Worm (Caenorhabditis elegans) whole organism, mixed stage, embryonic: ENCODE data around the gene F21C10.19.

Source experiments
- blmp-1 ChIP-seq: fragments of 150-350 bp; optimal IDR thresholded peaks from 2 replicates; lab custom pipeline; 2014; ENCODE audit warnings: missing biosample characterization, missing genetic modification characterization
- elt-1 ChIP-seq: sonication (generic microtip); optimal IDR thresholded peaks from 2 replicates; lab custom pipeline; 2017; ENCODE audit warnings: missing genetic modification characterization, mild to moderate bottlenecking, missing compliant biosample characterization, antibody characterized with exemption, moderate library complexity, borderline replicate concordance; ENCODE audit not compliant: insufficient read depth
- hlh-1 ChIP-seq: fragments of 150-350 bp; optimal IDR thresholded peaks from 2 replicates; lab custom pipeline; 2014; ENCODE audit warnings: missing biosample characterization, missing genetic modification reagents, missing genetic modification characterization
- nhr-28 ChIP-seq: fragments of 150-350 bp; optimal IDR thresholded peaks from 2 replicates; lab custom pipeline; 2014; ENCODE audit warnings: missing biosample characterization, missing genetic modification characterization
- unc-39 ChIP-seq: fragments of 150-350 bp; optimal IDR thresholded peaks from 2 replicates; lab custom pipeline; 2014; ENCODE audit warnings: missing biosample characterization, missing genetic modification characterization
- unc-62 ChIP-seq: fragments of 150-350 bp; optimal IDR thresholded peaks from 2 replicates; lab custom pipeline; 2014; ENCODE audit warnings: missing biosample characterization, missing genetic modification reagents, missing genetic modification characterization

- no peak for TF ChIP-seq hlh-1 (tag; lab: Kevin White, UChicago)
- TF ChIP-seq nhr-28 (tag; lab: Kevin White, UChicago) = no peak
- no peak for TF ChIP-seq unc-62 (GFP tag; lab: Kevin White, UChicago)
- no peak for TF ChIP-seq blmp-1
- TF ChIP-seq unc-39 = no peak
- TF ChIP-seq elt-1 = no peak
Observed at ce11 chrV:9133950-9134349, 3.1 kb downstream of the F21C10.19 start, which contains the start of gene B0222.1.
